Fruit fly (Drosophila melanogaster): ENCODE measurements around the gene CG11865.

DNA sequence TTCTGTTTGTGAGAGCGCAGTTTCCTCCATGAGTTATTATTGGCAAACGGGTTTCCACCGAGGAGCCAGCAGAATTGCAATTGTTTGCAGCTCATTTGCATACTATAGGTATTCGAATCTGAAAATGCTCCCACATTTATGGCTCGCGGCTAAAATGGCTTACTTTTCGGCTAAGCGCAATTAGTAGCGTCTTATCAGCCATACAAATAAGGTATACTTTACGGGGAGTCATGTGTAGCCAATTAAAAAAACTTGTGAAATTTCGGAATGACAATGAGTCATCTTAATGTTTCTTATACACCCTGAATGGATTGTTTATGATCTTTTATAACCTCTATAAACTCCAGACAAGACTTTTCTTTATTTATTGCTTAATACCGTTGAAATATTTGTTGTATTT, 7.7 kb upstream of the CG11865 start:
- no peak for TF ChIP-seq rn (GFP tag; IDR thresholded peaks at IDR 0.05)
- no peak for TF ChIP-seq Pif1A (GFP tag; optimal IDR thresholded peaks at IDR 0.05)
- TF ChIP-seq Ets98B (GFP tag; IDR thresholded peaks at IDR 0.05): no peak
- TF ChIP-seq CG32121 (GFP tag; IDR thresholded peaks at IDR 0.05): no peak
- no peak for TF ChIP-seq CG9948 (tag; optimal IDR thresholded peaks at IDR 0.05)
- no peak for TF ChIP-seq CG12605 (GFP tag; IDR thresholded peaks at IDR 0.05)
- TF ChIP-seq CG13204 (GFP tag; optimal IDR thresholded peaks at IDR 0.05): no peak
- no peak for TF ChIP-seq Snoo (tag; optimal IDR thresholded peaks at IDR 0.05)
- no peak for TF ChIP-seq fd96Ca (GFP tag; IDR thresholded peaks at IDR 0.05)
- TF ChIP-seq CG8301 (tag; optimal IDR thresholded peaks at IDR 0.05): no peak
- no peak for TF ChIP-seq Pif1B (GFP tag; optimal IDR thresholded peaks at IDR 0.05)
- TF ChIP-seq CG8159 (tag; optimal IDR thresholded peaks at IDR 0.05): no peak
- no peak for TF ChIP-seq CG34367 (tag; optimal IDR thresholded peaks at IDR 0.05)
- no peak for TF ChIP-seq EcR (GFP tag; optimal IDR thresholded peaks at IDR 0.05)
